Worm (Caenorhabditis elegans): ENCODE data around the gene htp-1.

The htp-1 gene

DNA sequence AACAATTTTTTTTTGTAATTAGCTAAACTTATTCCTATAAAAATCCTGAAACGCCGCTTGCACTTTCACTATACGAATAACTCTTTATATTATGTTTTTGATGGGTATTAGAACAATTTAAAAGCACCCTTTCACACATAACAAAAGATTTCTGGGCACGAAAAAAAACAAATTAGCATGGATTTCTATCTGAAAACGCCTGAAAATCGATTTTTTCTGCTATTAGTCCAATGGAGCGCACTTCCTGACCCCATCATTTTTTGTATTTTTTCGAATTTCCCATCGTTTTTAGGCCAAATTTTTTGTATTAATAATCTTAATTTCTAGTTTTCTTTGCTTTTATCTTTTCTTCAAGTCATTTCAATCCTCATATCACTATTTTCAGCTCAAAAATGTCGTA lies 21.9 kb downstream of the htp-1 start, which contains the start of gene F41H10.3:
Gene F41H10.3, plus strand, starts transcription at position 388 of the 400 bp plus-strand sequence.
- TF ChIP-seq lin-13 (GFP tag; optimal IDR thresholded peaks at IDR 0.05) = no peak
- TF ChIP-seq aha-1 (tag) = peak; percentile 57
- peak; percentile 61 for TF ChIP-seq lin-38 (GFP tag; IDR thresholded peaks at IDR 0.05)

ce11 chrIV:5368860-5369259 lies 22.5 kb downstream of the htp-1 start:
- TF ChIP-seq lin-1 (GFP tag; IDR thresholded peaks at IDR 0.05) (0 out of 2 replicates have a peak, but pooled peaks have one; percentile 47), ceh-28 (tag; optimal IDR thresholded peaks at IDR 0.05) (no peak), set-16 (GFP tag; IDR thresholded peaks at IDR 0.05) (peak; percentile 33; the same call in 1 of the 2 replicates), daf-16 (GFP tag; optimal IDR thresholded peaks at IDR 0.05) (no peak), daf-16 (tag; optimal IDR thresholded peaks at IDR 0.05) (peak; percentile 28), zag-1 (tag; optimal IDR thresholded peaks at IDR 0.05) (no peak), mdt-29 (GFP tag; IDR thresholded peaks at IDR 0.05) (no peak), hlh-11 (tag; optimal IDR thresholded peaks at IDR 0.05) (peak; percentile 33), duxl-1 (tag; optimal IDR thresholded peaks at IDR 0.05; ENCODE audit: poor library complexity) (no peak), rbr-2 (tag; optimal IDR thresholded peaks at IDR 0.05) (peak; percentile 41), snpc-1.2 (GFP tag; IDR thresholded peaks at IDR 0.05) (peak; percentile 49; the same call in 1 of the 2 replicates), nhr-28 (tag; optimal IDR thresholded peaks at IDR 0.05) (peak; percentile 33), Y48G9A.11 (GFP tag; IDR thresholded peaks at IDR 0.05) (no peak; the same call in 1 of the 2 replicates), nhr-237 (tag; optimal IDR thresholded peaks at IDR 0.05) (no peak), nhr-77 (tag; optimal IDR thresholded peaks at IDR 0.05) (no peak), dpl-1 (GFP tag; optimal IDR thresholded peaks at IDR 0.05) (peak; percentile 43), Y105C5A.15 (GFP tag; IDR thresholded peaks at IDR 0.05) (no peak), ceh-62 (tag; optimal IDR thresholded peaks at IDR 0.05) (no peak), mes-2 (tag; optimal IDR thresholded peaks at IDR 0.05; ENCODE audit: poor library complexity, severe bottlenecking) (peak; percentile 67), lin-15B (tag; optimal IDR thresholded peaks at IDR 0.05) (no peak), aly-2 (tag; optimal IDR thresholded peaks at IDR 0.05) (no peak), mep-1 (tag; optimal IDR thresholded peaks at IDR 0.05) (peak; percentile 35), F44E2.7 (GFP tag; IDR thresholded peaks at IDR 0.05) (no peak), D1046.2 (GFP tag; IDR thresholded peaks at IDR 0.05) (no peak), ztf-11 (tag; optimal IDR thresholded peaks at IDR 0.05) (no peak), hmg-1.1 (GFP tag; IDR thresholded peaks at IDR 0.05) (peak; percentile 59; the same call in 1 of the 2 replicates), T26A8.4 (GFP tag; IDR thresholded peaks at IDR 0.05) (0 out of 2 replicates have a peak, but pooled peaks have one; percentile 33), fos-1 (tag; optimal IDR thresholded peaks at IDR 0.05) (no peak), hlh-30 (tag; optimal IDR thresholded peaks at IDR 0.05; ENCODE audit: insufficient read depth) (peak; percentile 69), zip-11 (GFP tag; IDR thresholded peaks at IDR 0.05) (no peak), dve-1 (tag; optimal IDR thresholded peaks at IDR 0.05; ENCODE audit: insufficient read depth) (peak; percentile 15), arid-1 (GFP tag; conservative IDR thresholded peaks at IDR 0.05) (no peak; the same call in 1 of the 2 replicates), php-3 (GFP tag; IDR thresholded peaks at IDR 0.05) (no peak), F37D6.2 (tag; optimal IDR thresholded peaks at IDR 0.05) (no peak), aha-1 (tag) (peak; percentile 26), mxl-3 (GFP tag; optimal IDR thresholded peaks at IDR 0.05) (peak; percentile 43), ceh-44 (GFP tag; IDR thresholded peaks at IDR 0.05) (no peak), fkh-10 (GFP tag; optimal IDR thresholded peaks at IDR 0.05) (peak; percentile 43), nhr-41 (GFP tag; IDR thresholded peaks at IDR 0.05) (no peak), ama-1 (optimal IDR thresholded peaks at IDR 0.05) (peak; percentile 21), lsy-2 (tag; optimal IDR thresholded peaks at IDR 0.05) (peak in 1 of 2 experiments; percentile 50), lir-3 (tag; optimal IDR thresholded peaks at IDR 0.05) (no peak), ceh-32 (tag; optimal IDR thresholded peaks at IDR 0.05; ENCODE audit: poor library complexity) (no peak), nhr-6 (tag; optimal IDR thresholded peaks at IDR 0.05) (peak; percentile 58), mdl-1 (tag; optimal IDR thresholded peaks at IDR 0.05) (peak in 1 of 2 experiments; percentile 39), lin-38 (GFP tag; IDR thresholded peaks at IDR 0.05) (peak; percentile 65), zip-2 (tag; optimal IDR thresholded peaks at IDR 0.05) (no peak)

Data from whole organism, L4 larva.